Worm (Caenorhabditis elegans): ENCODE measurements around the gene rpoa-49.

Gene rpoa-49

ce11 chrII:43640-44039, 1.2 kb upstream of the rpoa-49 start, which contains the start of gene nfyc-1 (continued):
- no peak for TF ChIP-seq chd-7 (tag; optimal IDR thresholded peaks at IDR 0.05)
- no peak for TF ChIP-seq him-1 (tag; optimal IDR thresholded peaks at IDR 0.05)
- no peak for TF ChIP-seq xnd-1 (tag; optimal IDR thresholded peaks at IDR 0.05)
- no peak for TF ChIP-seq hrde-1 (tag; optimal IDR thresholded peaks at IDR 0.05; ENCODE audit: borderline replicate concordance)
- TF ChIP-seq F55B11.4 (tag; optimal IDR thresholded peaks at IDR 0.05; ENCODE audit: borderline replicate concordance, insufficient read depth), result no peak
- no peak for TF ChIP-seq zim-3 (tag; optimal IDR thresholded peaks at IDR 0.05)
- peak in 1 of 3 experiments; percentile 57 for TF ChIP-seq lin-35 (GFP tag; optimal IDR thresholded peaks at IDR 0.05)
- TF ChIP-seq let-526 (GFP tag; IDR thresholded peaks at IDR 0.05), result no peak
- TF ChIP-seq snpc-1.1 (tag; optimal IDR thresholded peaks at IDR 0.05; ENCODE audit: insufficient read depth), result no peak

DNA sequence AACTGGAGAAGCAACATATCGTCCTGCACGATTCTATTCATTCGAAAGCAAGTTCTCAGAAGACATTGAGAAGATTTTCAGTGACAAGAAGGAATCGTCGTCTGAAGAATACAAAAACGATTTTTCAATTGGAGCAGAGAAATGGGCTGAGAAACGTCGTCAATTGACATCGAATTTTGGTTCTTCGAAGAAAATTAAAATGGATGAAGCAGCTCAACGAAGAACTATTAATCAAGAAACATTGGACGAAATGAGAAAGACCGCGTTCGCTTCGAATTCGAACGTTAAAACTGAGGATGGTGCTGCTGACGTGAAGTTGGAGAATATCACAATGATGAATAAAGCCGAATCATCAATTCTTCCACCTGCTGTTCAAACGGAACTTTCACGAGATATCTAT, 1.3 kb downstream of the rpoa-49 start, which contains the start of gene rpt-4:
rpt-4 (minus strand) TSS at position 101 of the 400 bp plus-strand sequence.
- TF ChIP-seq ztf-6 (GFP tag; IDR thresholded peaks at IDR 0.05) (no peak), lin-54 (GFP tag; optimal IDR thresholded peaks at IDR 0.05) (no peak), madf-6 (GFP tag; IDR thresholded peaks at IDR 0.05) (no peak)

DNA sequence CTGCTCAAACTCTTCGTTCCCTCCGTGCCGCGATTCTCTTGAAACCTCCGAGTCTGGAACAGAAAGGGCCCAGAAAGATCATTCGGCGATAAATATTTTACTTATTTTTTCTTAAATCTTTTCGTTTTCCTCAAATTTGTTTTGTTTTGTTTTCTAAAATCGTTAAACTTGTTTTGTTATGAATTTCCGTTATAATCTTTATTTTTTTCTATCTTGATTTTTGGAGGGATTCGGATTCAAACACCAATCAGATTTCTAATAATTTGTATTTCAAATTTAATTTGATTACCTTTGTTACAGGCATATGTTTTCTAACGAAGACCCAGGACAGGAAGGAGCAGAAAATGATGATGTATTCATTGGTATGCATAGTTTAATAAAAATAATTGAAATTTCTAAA, 2.4 kb downstream of the rpoa-49 start, which contains the start of gene C23H3.5:
C23H3.5 (plus strand) TSS at position 301 of the 400 bp plus-strand sequence.
- no peak for TF ChIP-seq F10E7.11 (tag; optimal IDR thresholded peaks at IDR 0.05)
- TF ChIP-seq let-607 (tag; optimal IDR thresholded peaks at IDR 0.05), result no peak
- no peak for TF ChIP-seq lag-1 (GFP tag; IDR thresholded peaks at IDR 0.05)
- TF ChIP-seq nhr-120 (GFP tag; IDR thresholded peaks at IDR 0.05), result no peak
- no peak for TF ChIP-seq xnd-1 (tag; optimal IDR thresholded peaks at IDR 0.05)
- TF ChIP-seq attf-3 (GFP tag; conservative IDR thresholded peaks at IDR 0.05), result no peak
- TF ChIP-seq egl-18 (GFP tag; IDR thresholded peaks at IDR 0.05), result no peak

ce11 chrII:50862-51261, 6.0 kb downstream of the rpoa-49 start:
- TF ChIP-seq nhr-80 (tag; optimal IDR thresholded peaks at IDR 0.05) (peak; percentile 35), lag-1 (GFP tag; IDR thresholded peaks at IDR 0.05) (no peak), ceh-40 (GFP tag; IDR thresholded peaks at IDR 0.05) (no peak), athp-1 (tag; optimal IDR thresholded peaks at IDR 0.05) (no peak), attf-5 (GFP tag; optimal IDR thresholded peaks at IDR 0.05) (peak; percentile 32)

- TF ChIP-seq Y56A3A.18 (GFP tag; IDR thresholded peaks at IDR 0.05), result no peak
- TF ChIP-seq madf-6 (GFP tag; IDR thresholded peaks at IDR 0.05), result 0 out of 2 replicates have a peak, but pooled peaks have one; percentile 23
These were observed 6.5 kb downstream of the rpoa-49 start, which contains the start of gene sptl-1 for ce11 chrII:51352-51751. Gene sptl-1, plus strand, starts transcription at chrII:51652.

- TF ChIP-seq xnd-1 (tag; optimal IDR thresholded peaks at IDR 0.05) (no peak), T26A5.8 (tag; optimal IDR thresholded peaks at IDR 0.05) (no peak), ceh-91 (GFP tag; IDR thresholded peaks at IDR 0.05) (no peak), hlh-12 (tag; optimal IDR thresholded peaks at IDR 0.05) (no peak), nfya-1 (tag; optimal IDR thresholded peaks at IDR 0.05; ENCODE audit: borderline replicate concordance, insufficient read depth) (no peak), ceh-27 (GFP tag; optimal IDR thresholded peaks at IDR 0.05) (no peak), F52B5.7 (tag; optimal IDR thresholded peaks at IDR 0.05) (no peak), ztf-6 (GFP tag; IDR thresholded peaks at IDR 0.05) (no peak), ceh-79 (tag; optimal IDR thresholded peaks at IDR 0.05) (no peak), Y53G8AR.9 (GFP tag; conservative IDR thresholded peaks at IDR 0.05) (no peak)
These were observed 10.4 kb downstream of the rpoa-49 start, which contains the start of gene tre-5 for ce11 chrII:55204-55603. Gene tre-5, minus strand, starts transcription at chrII:55304.

All from whole organism, young adult.